Worm (Caenorhabditis elegans) whole organism, young adult: ENCODE data around the gene C17H12.12.

Experiments
- B0035.1 ChIP-seq: sonication (generic microtip); optimal IDR thresholded peaks from 2 replicates; lab custom pipeline; 2016; ENCODE audit warnings: missing genetic modification characterization, mild to moderate bottlenecking, missing compliant biosample characterization, missing genotype, missing genetic modification reagents
- B0261.1 ChIP-seq: sonication (generic microtip); optimal IDR thresholded peaks from 2 replicates; lab custom pipeline; 2016; ENCODE audit warnings: mild to moderate bottlenecking, missing genetic modification characterization, moderate library complexity, missing compliant biosample characterization
- D2030.7 ChIP-seq: fragments of 200-800 bp; sonication (Bioruptor generic); IDR thresholded peaks from 2 replicates; pipeline ENCODE4 v1.3.6; 2022; ENCODE audit warnings: missing genetic modification reagents, missing genetic modification characterization, missing compliant biosample characterization
- F23B12.7 ChIP-seq: sonication (generic microtip); optimal IDR thresholded peaks from 2 replicates; lab custom pipeline; 2017; ENCODE audit warnings: missing genetic modification characterization, mild to moderate bottlenecking, missing compliant biosample characterization, antibody characterized with exemption, moderate library complexity; ENCODE audit not compliant: insufficient read depth
- F37B4.10 ChIP-seq: fragments of 200-800 bp; sonication (Bioruptor generic); IDR thresholded peaks from 2 replicates; pipeline ENCODE4 v1.3.6; 2022; ENCODE audit warnings: missing genetic modification characterization, missing compliant biosample characterization
- F49E8.2 ChIP-seq: sonication (generic microtip); optimal IDR thresholded peaks from 3 replicates; lab custom pipeline; 2017; ENCODE audit warnings: missing genetic modification characterization, mild to moderate bottlenecking, missing compliant biosample characterization, antibody characterized with exemption, moderate library complexity; ENCODE audit not compliant: insufficient read depth
- K11D2.4 ChIP-seq: fragments of 200-800 bp; sonication (Bioruptor generic); IDR thresholded peaks from 2 replicates; pipeline ENCODE4 v1.3.6; 2022; ENCODE audit warnings: missing genetic modification reagents, missing genetic modification characterization, missing compliant biosample characterization
- K12H6.12 ChIP-seq: fragments of 200-800 bp; sonication (Bioruptor generic); optimal IDR thresholded peaks from 2 replicates; lab custom pipeline; 2018; ENCODE audit warnings: mild to moderate bottlenecking, missing genetic modification characterization, missing compliant biosample characterization
- Y53F4B.3 ChIP-seq: fragments of 200-800 bp; sonication (Bioruptor generic); IDR thresholded peaks from 2 replicates; pipeline ENCODE4 v1.3.6; 2022; ENCODE audit warnings: missing genetic modification reagents, missing genetic modification characterization, missing compliant biosample characterization
- Y53G8AR.9 ChIP-seq: fragments of 200-800 bp; sonication (Bioruptor generic); conservative IDR thresholded peaks from 2 replicates; pipeline ENCODE4 v1.3.6; 2022; ENCODE audit warnings: missing genetic modification reagents, missing genetic modification characterization, missing compliant biosample characterization
- Y67H2A.10 ChIP-seq: fragments of 200-800 bp; sonication (Bioruptor generic); conservative IDR thresholded peaks from 2 replicates; pipeline ENCODE4 v1.3.6; 2022; ENCODE audit warnings: missing genetic modification reagents, missing genetic modification characterization, missing compliant biosample characterization
- ama-1 ChIP-seq, 3 experiments: fragments of 150-350 bp in 1 of 3; sonication (generic microtip) in 2 of 3; optimal IDR thresholded peaks; 2 replicates each; lab custom pipeline; 2014 to 2018; ENCODE audit warnings: missing biosample characterization in 2 of 3, missing genetic modification characterization in 2 of 3, missing genetic modification reagents in 2 of 3
- aptf-3 ChIP-seq: fragments of 200-800 bp; sonication (Bioruptor generic); IDR thresholded peaks from 2 replicates; pipeline ENCODE4 v1.3.6; 2022; ENCODE audit warnings: missing genetic modification characterization, missing compliant biosample characterization
- athp-1 ChIP-seq: sonication (generic microtip); optimal IDR thresholded peaks from 2 replicates; lab custom pipeline; 2017; ENCODE audit warnings: mild to moderate bottlenecking, missing genetic modification characterization, missing compliant biosample characterization
- bed-1 ChIP-seq: fragments of 200-800 bp; sonication (Bioruptor generic); IDR thresholded peaks from 2 replicates; pipeline ENCODE4 v1.3.6; 2022; ENCODE audit warnings: missing genetic modification reagents, missing genetic modification characterization, missing compliant biosample characterization
- ceh-27 ChIP-seq: fragments of 200-800 bp; sonication (Bioruptor generic); optimal IDR thresholded peaks from 2 replicates; lab custom pipeline; 2018; ENCODE audit warnings: mild to moderate bottlenecking, missing genetic modification characterization, moderate library complexity, missing compliant biosample characterization
- ceh-79 ChIP-seq: sonication (generic microtip); optimal IDR thresholded peaks from 2 replicates; lab custom pipeline; 2017; ENCODE audit warnings: mild to moderate bottlenecking, missing genetic modification characterization, missing compliant biosample characterization
- efl-1 ChIP-seq: fragments of 150-350 bp; optimal IDR thresholded peaks from 2 replicates; lab custom pipeline; 2014; ENCODE audit warnings: missing biosample characterization, missing genetic modification reagents, missing genetic modification characterization
- egl-18 ChIP-seq: fragments of 200-800 bp; sonication (Bioruptor generic); IDR thresholded peaks from 2 replicates; pipeline ENCODE4 v1.3.6; 2022; ENCODE audit warnings: missing genetic modification reagents, missing genetic modification characterization, missing compliant biosample characterization
- ets-4 ChIP-seq: fragments of 200-800 bp; sonication (Bioruptor generic); optimal IDR thresholded peaks from 2 replicates; lab custom pipeline; 2018; ENCODE audit warnings: mild to moderate bottlenecking, missing genetic modification characterization, missing compliant biosample characterization
- fkh-3 ChIP-seq: sonication (generic microtip); optimal IDR thresholded peaks from 2 replicates; lab custom pipeline; 2016; ENCODE audit warnings: mild to moderate bottlenecking, missing genetic modification characterization, missing compliant biosample characterization
- gei-17 ChIP-seq: fragments of 200-800 bp; sonication (Bioruptor generic); optimal IDR thresholded peaks from 2 replicates; lab custom pipeline; 2018; ENCODE audit warnings: mild to moderate bottlenecking, missing genetic modification characterization, missing compliant biosample characterization
- hlh-26 ChIP-seq: fragments of 200-800 bp; sonication (Bioruptor generic); conservative IDR thresholded peaks from 2 replicates; pipeline ENCODE4 v1.3.6; 2022; ENCODE audit warnings: missing genetic modification reagents, missing genetic modification characterization, missing compliant biosample characterization
- hmg-20 ChIP-seq: fragments of 200-800 bp; sonication (Bioruptor generic); IDR thresholded peaks from 2 replicates; pipeline ENCODE4 v1.3.6; 2022; ENCODE audit warnings: missing genetic modification reagents, missing genetic modification characterization, missing compliant biosample characterization
- hsf-1 ChIP-seq: fragments of 200-800 bp; sonication (Bioruptor generic); IDR thresholded peaks from 2 replicates; pipeline ENCODE4 v1.3.6; 2022; ENCODE audit warnings: missing genetic modification reagents, missing genetic modification characterization, missing compliant biosample characterization
- lin-26 ChIP-seq: fragments of 200-800 bp; sonication (Bioruptor generic); IDR thresholded peaks from 2 replicates; pipeline ENCODE4 v1.3.6; 2022; ENCODE audit warnings: missing genetic modification reagents, missing genetic modification characterization, missing compliant biosample characterization
- lin-54 ChIP-seq: fragments of 200-800 bp; sonication (Bioruptor generic); optimal IDR thresholded peaks from 2 replicates; lab custom pipeline; 2018; ENCODE audit warnings: mild to moderate bottlenecking, missing genetic modification characterization, missing compliant biosample characterization
- lir-1 ChIP-seq: fragments of 200-800 bp; sonication (Bioruptor generic); conservative IDR thresholded peaks from 2 replicates; pipeline ENCODE4 v1.3.6; 2022; ENCODE audit warnings: missing genetic modification reagents, missing genetic modification characterization, missing compliant biosample characterization
- lsl-1 ChIP-seq: fragments of 200-800 bp; sonication (Bioruptor generic); optimal IDR thresholded peaks from 2 replicates; lab custom pipeline; 2018; ENCODE audit warnings: mild to moderate bottlenecking, missing genetic modification characterization, moderate library complexity, missing compliant biosample characterization
- lsy-27 ChIP-seq: sonication (generic microtip); optimal IDR thresholded peaks from 2 replicates; lab custom pipeline; 2017; ENCODE audit warnings: missing genetic modification characterization, mild to moderate bottlenecking, missing compliant biosample characterization, antibody characterized with exemption, missing genotype, borderline replicate concordance; ENCODE audit not compliant: insufficient read depth
- madf-6 ChIP-seq: fragments of 200-800 bp; sonication (Bioruptor generic); IDR thresholded peaks from 2 replicates; pipeline ENCODE4 v1.3.6; 2022; ENCODE audit warnings: missing genetic modification reagents, missing genetic modification characterization, missing compliant biosample characterization
- madf-8 ChIP-seq: fragments of 200-800 bp; sonication (Bioruptor generic); conservative IDR thresholded peaks from 2 replicates; pipeline ENCODE4 v1.3.6; 2022; ENCODE audit warnings: missing genetic modification reagents, missing genetic modification characterization, missing compliant biosample characterization
- nfya-2 ChIP-seq: fragments of 200-800 bp; sonication (Bioruptor generic); IDR thresholded peaks from 2 replicates; pipeline ENCODE4 v1.3.6; 2022; ENCODE audit warnings: missing genetic modification reagents, missing genetic modification characterization, missing compliant biosample characterization
- nhr-179 ChIP-seq: sonication (generic microtip); optimal IDR thresholded peaks from 2 replicates; lab custom pipeline; 2016; ENCODE audit warnings: mild to moderate bottlenecking, missing genetic modification characterization, missing compliant biosample characterization
- nhr-90 ChIP-seq: sonication (generic microtip); optimal IDR thresholded peaks from 2 replicates; lab custom pipeline; 2016; ENCODE audit warnings: missing genotype, mild to moderate bottlenecking, missing genetic modification characterization, missing compliant biosample characterization
- pha-4 ChIP-seq: fragments of 150-350 bp; sonication (generic microtip); optimal IDR thresholded peaks from 2 replicates; lab custom pipeline; 2014; ENCODE audit warnings: missing biosample characterization, missing genetic modification reagents, missing genetic modification characterization
- sdz-38 ChIP-seq: sonication (generic microtip); optimal IDR thresholded peaks from 2 replicates; lab custom pipeline; 2016; ENCODE audit warnings: missing genotype, missing genetic modification characterization, missing compliant biosample characterization
- snpc-1.1 ChIP-seq: sonication (generic microtip); optimal IDR thresholded peaks from 2 replicates; lab custom pipeline; 2017; ENCODE audit warnings: missing genetic modification characterization, mild to moderate bottlenecking, missing compliant biosample characterization, antibody characterized with exemption, moderate library complexity, missing genotype, missing genetic modification reagents; ENCODE audit not compliant: insufficient read depth
- snpc-1.3 ChIP-seq: sonication (generic microtip); optimal IDR thresholded peaks from 2 replicates; lab custom pipeline; 2017; ENCODE audit warnings: missing genetic modification characterization, mild to moderate bottlenecking, missing compliant biosample characterization, antibody characterized with exemption, moderate library complexity, missing genotype, missing genetic modification reagents; ENCODE audit not compliant: insufficient read depth
- snpc-3.4 ChIP-seq: sonication (generic microtip); optimal IDR thresholded peaks from 2 replicates; lab custom pipeline; 2017; ENCODE audit warnings: missing genetic modification characterization, mild to moderate bottlenecking, missing compliant biosample characterization, antibody characterized with exemption, moderate library complexity, missing genotype, missing genetic modification reagents
- sptf-2 ChIP-seq: fragments of 200-800 bp; sonication (Bioruptor generic); optimal IDR thresholded peaks from 2 replicates; lab custom pipeline; 2018; ENCODE audit warnings: mild to moderate bottlenecking, missing genetic modification characterization, missing compliant biosample characterization
- tlf-1 ChIP-seq: fragments of 200-800 bp; sonication (Bioruptor generic); optimal IDR thresholded peaks from 2 replicates; lab custom pipeline; 2018; ENCODE audit warnings: mild to moderate bottlenecking, missing genetic modification characterization, missing compliant biosample characterization
- xnd-1 ChIP-seq: sonication (generic microtip); optimal IDR thresholded peaks from 2 replicates; lab custom pipeline; 2016; ENCODE audit warnings: missing genotype, missing genetic modification reagents, missing genetic modification characterization, missing compliant biosample characterization
- ztf-18 ChIP-seq: sonication (generic microtip); optimal IDR thresholded peaks from 2 replicates; lab custom pipeline; 2016; ENCODE audit warnings: missing genotype, mild to moderate bottlenecking, missing genetic modification characterization, missing compliant biosample characterization
- ztf-22 ChIP-seq: fragments of 200-800 bp; sonication (Bioruptor generic); optimal IDR thresholded peaks from 2 replicates; lab custom pipeline; 2018; ENCODE audit warnings: mild to moderate bottlenecking, missing genetic modification characterization, moderate library complexity, missing compliant biosample characterization
- ztf-25 ChIP-seq: fragments of 200-800 bp; sonication (Bioruptor generic); IDR thresholded peaks from 2 replicates; pipeline ENCODE4 v1.3.6; 2022; ENCODE audit warnings: missing genetic modification reagents, missing genetic modification characterization, missing compliant biosample characterization
- ztf-26 ChIP-seq: sonication (generic microtip); optimal IDR thresholded peaks from 2 replicates; lab custom pipeline; 2017; ENCODE audit warnings: missing genetic modification characterization, missing compliant biosample characterization

The C17H12.12 gene

DNA sequence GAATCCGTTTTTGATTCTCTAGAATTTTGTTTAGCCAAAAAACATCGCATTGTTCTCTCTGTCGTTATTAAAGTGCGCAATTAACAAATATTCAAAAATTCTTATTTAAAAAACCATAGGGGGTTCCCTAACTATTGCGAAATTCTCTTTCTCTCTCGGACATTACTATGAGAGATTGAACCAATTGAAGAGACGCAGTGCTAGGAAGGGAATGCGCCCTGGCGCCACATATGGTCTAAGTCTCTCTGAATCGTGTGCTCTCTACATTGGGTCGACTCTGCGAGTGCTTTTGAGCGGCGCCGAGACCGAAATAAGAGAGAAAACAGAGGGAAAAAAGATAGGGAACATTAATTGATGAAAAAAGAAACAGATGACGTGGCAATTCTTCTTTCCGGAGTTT lies 9.9 kb upstream of the C17H12.12 start (continued):
- TF ChIP-seq ztf-18 (tag; lab: Kevin White, UChicago) (no peak), lin-26 (GFP tag; lab: Robert Waterston, UW) (no peak), fkh-3 (no peak), snpc-3.4 (tag; lab: Kevin White, UChicago) (no peak), athp-1 (no peak), aptf-3 (no peak), snpc-1.3 (no peak), gei-17 (no peak), sdz-38 (tag; lab: Kevin White, UChicago) (no peak), egl-18 (GFP tag; lab: Robert Waterston, UW) (no peak), ztf-26 (tag; lab: Kevin White, UChicago) (no peak), tlf-1 (GFP tag; lab: Kevin White, UChicago) (no peak), K11D2.4 (GFP tag; lab: Robert Waterston, UW) (peak; percentile 21; the same call in 1 of the 2 replicates), hlh-26 (GFP tag; lab: Robert Waterston, UW) (no peak), Y53G8AR.9 (GFP tag; lab: Robert Waterston, UW) (0 out of 2 replicates have a peak, but pooled peaks have one; percentile 40), B0261.1 (tag; lab: Kevin White, UChicago) (no peak), B0035.1 (no peak), nfya-2 (GFP tag; lab: Robert Waterston, UW) (no peak), ceh-79 (tag; lab: Kevin White, UChicago) (no peak), nhr-90 (tag; lab: Kevin White, UChicago) (no peak), Y53F4B.3 (GFP tag; lab: Robert Waterston, UW) (no peak), ets-4 (GFP tag; lab: Kevin White, UChicago) (no peak), lin-54 (GFP tag; lab: Kevin White, UChicago) (peak; percentile 44), F23B12.7 (tag; lab: Kevin White, UChicago) (no peak), K12H6.12 (peak; percentile 57), ztf-25 (GFP tag; lab: Robert Waterston, UW) (no peak), nhr-179 (tag; lab: Kevin White, UChicago) (no peak), ama-1 (optimal IDR thresholded peaks at IDR 0.05; lab: Kevin White, UChicago) (no peak), ama-1 (GFP tag; optimal IDR thresholded peaks at IDR 0.05; lab: Kevin White, UChicago) (no peak)

DNA sequence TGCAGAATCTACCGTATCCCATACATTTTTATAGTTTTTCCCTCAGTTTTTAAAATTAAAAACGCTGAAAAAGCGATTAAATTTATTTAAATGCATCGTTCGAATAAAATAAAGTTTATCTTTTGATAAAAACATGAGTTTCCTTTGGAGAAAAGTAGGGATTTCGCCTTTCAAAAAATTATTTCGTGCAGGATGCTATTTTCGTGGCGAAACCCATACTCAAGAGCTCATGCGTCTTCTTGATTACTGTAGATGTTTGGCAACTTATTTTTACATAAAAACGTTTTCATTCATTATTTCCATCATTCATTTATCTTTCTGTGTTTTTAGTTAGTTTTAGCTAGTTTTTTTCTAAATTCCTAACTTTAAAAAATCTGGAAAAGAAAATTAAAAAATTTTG lies 5.8 kb upstream of the C17H12.12 start:
- TF ChIP-seq snpc-1.1 (tag; lab: Kevin White, UChicago) (peak; percentile 43), lir-1 (GFP tag; lab: Robert Waterston, UW) (no peak), ztf-22 (GFP tag; lab: Kevin White, UChicago) (no peak), madf-6 (GFP tag; lab: Robert Waterston, UW) (peak; percentile 73), Y67H2A.10 (no peak), lsy-27 (no peak), hlh-26 (GFP tag; lab: Robert Waterston, UW) (no peak), lsl-1 (peak; percentile 94), pha-4 (tag; lab: Kevin White, UChicago) (no peak), fkh-3 (no peak), F49E8.2 (tag; lab: Kevin White, UChicago) (peak; percentile 34), ztf-26 (tag; lab: Kevin White, UChicago) (no peak), ceh-79 (tag; lab: Kevin White, UChicago) (no peak), nhr-90 (tag; lab: Kevin White, UChicago) (no peak), D2030.7 (GFP tag; lab: Robert Waterston, UW) (0 out of 2 replicates have a peak, but pooled peaks have one; percentile 25), madf-8 (peak; percentile 26; the same call in 1 of the 2 replicates), ceh-27 (GFP tag; lab: Kevin White, UChicago) (no peak), bed-1 (no peak), F37B4.10 (no peak), lin-26 (GFP tag; lab: Robert Waterston, UW) (no peak), efl-1 (GFP tag; lab: Kevin White, UChicago) (peak; percentile 36), tlf-1 (GFP tag; lab: Kevin White, UChicago) (no peak), hmg-20 (GFP tag; lab: Robert Waterston, UW) (no peak), xnd-1 (peak; percentile 60), sptf-2 (no peak), hsf-1 (GFP tag; lab: Robert Waterston, UW) (no peak)
